Worm (Caenorhabditis elegans): ENCODE results near the gene cht-2.
A peak's percentile ranks its signal among the peaks of the same experiment; 100 is the strongest.

cht-2 gene

DNA sequence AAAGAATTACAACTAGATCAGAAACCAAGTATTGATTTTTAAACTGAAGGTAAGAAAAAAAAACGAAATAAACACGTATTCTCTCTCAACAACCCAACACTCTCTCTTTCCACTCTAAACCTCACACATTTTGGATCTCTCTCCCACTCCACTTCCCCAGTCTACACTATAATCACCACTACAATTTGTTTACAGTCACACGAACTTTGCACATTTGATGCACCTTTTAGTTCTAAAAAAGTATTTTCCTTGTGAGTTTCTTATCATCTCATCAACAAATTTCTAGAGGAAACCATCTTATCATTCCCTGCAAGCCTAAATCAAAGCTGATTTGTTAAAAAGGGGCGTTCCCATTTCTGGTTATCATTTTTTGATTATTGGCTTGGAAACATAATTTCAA is 36.2 kb upstream of the cht-2 start (continued):
- TF ChIP-seq lin-13 (GFP tag; optimal IDR thresholded peaks at IDR 0.05) = peak; percentile 41
- no peak for TF ChIP-seq jun-1 (tag; optimal IDR thresholded peaks at IDR 0.05)
- TF ChIP-seq nhr-77 (tag; optimal IDR thresholded peaks at IDR 0.05) = peak; percentile 73
- TF ChIP-seq pha-4 (GFP tag; IDR thresholded peaks at IDR 0.05) = 0 out of 2 replicates have a peak, but pooled peaks have one; percentile 42
- no peak for TF ChIP-seq pha-4 (tag; optimal IDR thresholded peaks at IDR 0.05)
- TF ChIP-seq pqm-1 (tag; optimal IDR thresholded peaks at IDR 0.05) = peak; percentile 56
- peak; percentile 87 for TF ChIP-seq hlh-11 (tag; optimal IDR thresholded peaks at IDR 0.05)
- no peak for TF ChIP-seq Y75B8A.6 (GFP tag; IDR thresholded peaks at IDR 0.05)
- TF ChIP-seq ama-1 (optimal IDR thresholded peaks at IDR 0.05) = no peak

DNA sequence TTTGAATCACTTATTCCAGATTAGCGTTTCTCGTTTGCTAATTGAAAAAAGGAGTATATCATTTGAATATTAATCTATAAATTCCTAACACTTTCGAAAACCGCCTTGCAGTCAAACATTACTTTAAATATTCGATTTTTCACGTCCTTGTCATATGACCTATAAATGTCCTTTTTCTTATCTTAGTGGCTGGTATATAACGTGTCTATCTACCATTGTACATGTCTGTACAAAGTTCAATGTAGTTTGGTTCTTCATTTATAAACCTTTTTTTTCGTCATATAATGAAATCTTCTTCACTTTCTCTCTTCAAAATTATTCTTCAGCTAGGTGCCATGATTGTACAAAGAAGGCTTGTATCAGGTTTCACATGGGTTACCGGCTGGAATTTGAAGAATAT is 35.1 kb upstream of the cht-2 start, which contains the start of gene gbh-2:
TSS of gene gbh-2 (plus strand) at position 277 of the 400 bp plus-strand sequence.
- TF ChIP-seq ama-1 (optimal IDR thresholded peaks at IDR 0.05) (no peak), tra-1 (GFP tag; IDR thresholded peaks at IDR 0.05) (peak; percentile 36; the same call in 1 of the 2 replicates), zip-2 (tag; optimal IDR thresholded peaks at IDR 0.05) (no peak), ceh-44 (GFP tag; IDR thresholded peaks at IDR 0.05) (no peak), mep-1 (tag; optimal IDR thresholded peaks at IDR 0.05) (peak; percentile 81), nhr-25 (tag; optimal IDR thresholded peaks at IDR 0.05; ENCODE audit: borderline replicate concordance, insufficient read depth) (peak; percentile 22), daf-8 (GFP tag; IDR thresholded peaks at IDR 0.05) (no peak), dmd-9 (GFP tag; IDR thresholded peaks at IDR 0.05) (no peak), vab-7 (GFP tag; IDR thresholded peaks at IDR 0.05) (no peak), F10B5.3 (tag; optimal IDR thresholded peaks at IDR 0.05) (no peak), egl-27 (tag; optimal IDR thresholded peaks at IDR 0.05) (no peak), mdl-1 (tag; optimal IDR thresholded peaks at IDR 0.05) (peak in 1 of 2 experiments; percentile 19), ztf-7 (tag; optimal IDR thresholded peaks at IDR 0.05) (peak; percentile 94), mxl-2 (GFP tag; conservative IDR thresholded peaks at IDR 0.05) (no peak), nhr-41 (GFP tag; IDR thresholded peaks at IDR 0.05) (no peak), snpc-4 (tag; optimal IDR thresholded peaks at IDR 0.05) (no peak), lsy-2 (tag; optimal IDR thresholded peaks at IDR 0.05) (peak in 1 of 2 experiments; percentile 67), lin-13 (GFP tag; optimal IDR thresholded peaks at IDR 0.05) (no peak), tag-97 (GFP tag; IDR thresholded peaks at IDR 0.05) (no peak), mes-2 (tag; optimal IDR thresholded peaks at IDR 0.05; ENCODE audit: poor library complexity, severe bottlenecking) (no peak), nhr-77 (tag; optimal IDR thresholded peaks at IDR 0.05) (peak; percentile 64), ceh-32 (tag; optimal IDR thresholded peaks at IDR 0.05; ENCODE audit: poor library complexity) (no peak), ZK337.2 (GFP tag; IDR thresholded peaks at IDR 0.05) (no peak), R02D3.7 (tag; optimal IDR thresholded peaks at IDR 0.05) (no peak), skn-1 (tag; optimal IDR thresholded peaks at IDR 0.05) (no peak), zag-1 (tag; optimal IDR thresholded peaks at IDR 0.05) (no peak), dmd-8 (GFP tag; IDR thresholded peaks at IDR 0.05) (no peak), nhr-42 (GFP tag; IDR thresholded peaks at IDR 0.05) (no peak), sdz-12 (GFP tag; optimal IDR thresholded peaks at IDR 0.05) (no peak), zip-11 (GFP tag; IDR thresholded peaks at IDR 0.05) (no peak), snpc-1.2 (GFP tag; IDR thresholded peaks at IDR 0.05) (no peak), nhr-76 (tag; optimal IDR thresholded peaks at IDR 0.05) (no peak), dmd-6 (GFP tag; IDR thresholded peaks at IDR 0.05) (peak; percentile 90), madf-5 (GFP tag; IDR thresholded peaks at IDR 0.05) (no peak), daf-19 (GFP tag; conservative IDR thresholded peaks at IDR 0.05) (no peak), unc-62 (GFP tag; optimal IDR thresholded peaks at IDR 0.05 in 1 of 2) (no peak), unc-62 (tag; optimal IDR thresholded peaks at IDR 0.05) (no peak), set-16 (GFP tag; IDR thresholded peaks at IDR 0.05) (no peak), nhr-237 (tag; optimal IDR thresholded peaks at IDR 0.05) (no peak), Y75B8A.6 (GFP tag; IDR thresholded peaks at IDR 0.05) (no peak), pqm-1 (tag; optimal IDR thresholded peaks at IDR 0.05) (peak; percentile 85), T20F7.1 (GFP tag; optimal IDR thresholded peaks at IDR 0.05) (peak; percentile 45), hmg-1.1 (GFP tag; IDR thresholded peaks at IDR 0.05) (no peak), unc-130 (GFP tag; optimal IDR thresholded peaks at IDR 0.05) (no peak), hif-1 (tag; optimal IDR thresholded peaks at IDR 0.05) (peak; percentile 42 to 94), dpl-1 (GFP tag; optimal IDR thresholded peaks at IDR 0.05) (no peak)

Measured in whole organism, L4 larva.